Fruit fly (Drosophila melanogaster): ENCODE data around the gene hdm.
A peak's percentile ranks its signal among the peaks of the same experiment; 100 is the strongest.

Gene hdm

dm6 chrX:7937588-7938481 is 17.9 kb upstream of the hdm start (continued):
- TF ChIP-seq CG13894 (tag; optimal IDR thresholded peaks at IDR 0.05): no peak
- TF ChIP-seq CG4707 (GFP tag; optimal IDR thresholded peaks at IDR 0.05): peak; percentile 98
- peak; percentile 95 for TF ChIP-seq cg (GFP tag; optimal IDR thresholded peaks at IDR 0.05)
- peak; percentile 80 for TF ChIP-seq CG1792 (GFP tag; optimal IDR thresholded peaks at IDR 0.05)
- peak; percentile 50 for TF ChIP-seq Rfx (GFP tag; IDR thresholded peaks at IDR 0.05)
- TF ChIP-seq CG30020 (tag; optimal IDR thresholded peaks at IDR 0.05): peak; percentile 38
- TF ChIP-seq Side (GFP tag; optimal IDR thresholded peaks at IDR 0.05): peak; percentile 82
- TF ChIP-seq Dbx (GFP tag; IDR thresholded peaks at IDR 0.05): no peak
- peak; percentile 2 for TF ChIP-seq CrebB (tag; optimal IDR thresholded peaks at IDR 0.05)
- peak; percentile 58 to 79 for TF ChIP-seq crp (GFP tag; optimal IDR thresholded peaks at IDR 0.05)
- TF ChIP-seq CG6272 (GFP tag; IDR thresholded peaks at IDR 0.05): peak; percentile 47; the same call in 1 of the 2 replicates
- peak; percentile 21 to 49 for TF ChIP-seq insv (GFP tag; optimal IDR thresholded peaks at IDR 0.05)
- no peak for TF ChIP-seq pita (GFP tag; optimal IDR thresholded peaks at IDR 0.05)
- peak; percentile 86 for TF ChIP-seq croc (GFP tag; conservative IDR thresholded peaks at IDR 0.05)
- peak; percentile 79 for TF ChIP-seq CG12659 (GFP tag; optimal IDR thresholded peaks at IDR 0.05)
- TF ChIP-seq CG34422 (GFP tag; IDR thresholded peaks at IDR 0.05): peak; percentile 58; the same call in 2 of the 3 replicates
- TF ChIP-seq Sry-β (GFP tag; optimal IDR thresholded peaks at IDR 0.05): peak; percentile 47
- peak; percentile 53 for TF ChIP-seq CG3065 (GFP tag; optimal IDR thresholded peaks at IDR 0.05)
- TF ChIP-seq corto (GFP tag; optimal IDR thresholded peaks at IDR 0.05): no peak
- TF ChIP-seq CG32532 (GFP tag; IDR thresholded peaks at IDR 0.05): 0 out of 2 replicates have a peak, but pooled peaks have one; percentile 52
- peak; percentile 83 for TF ChIP-seq CG17829 (tag; optimal IDR thresholded peaks at IDR 0.05)
- peak; percentile 60 for TF ChIP-seq CG17802 (tag; optimal IDR thresholded peaks at IDR 0.05)
- no peak for TF ChIP-seq al (GFP tag; IDR thresholded peaks at IDR 0.05)
- TF ChIP-seq CG1832 (GFP tag; optimal IDR thresholded peaks at IDR 0.05): peak; percentile 55
- TF ChIP-seq CG32772 (GFP tag; IDR thresholded peaks at IDR 0.05): peak; percentile 76
- peak; percentile 82 for TF ChIP-seq Drgx (GFP tag; IDR thresholded peaks at IDR 0.05)
- TF ChIP-seq br (optimal IDR thresholded peaks at IDR 0.05): no peak
- TF ChIP-seq Hr39 (optimal IDR thresholded peaks at IDR 0.05): no peak
- TF ChIP-seq Hand (GFP tag; optimal IDR thresholded peaks at IDR 0.05): peak; percentile 13
- peak; percentile 40 for TF ChIP-seq TFAM (GFP tag; optimal IDR thresholded peaks at IDR 0.05)
- TF ChIP-seq CG10321 (GFP tag; IDR thresholded peaks at IDR 0.05): peak; percentile 9; the same call in 1 of the 2 replicates
- TF ChIP-seq CG11398 (GFP tag; optimal IDR thresholded peaks at IDR 0.05): peak; percentile 76
- no peak; the same call in 1 of the 2 replicates for TF ChIP-seq E2f2 (GFP tag; IDR thresholded peaks at IDR 0.05)
- TF ChIP-seq bab2 (GFP tag; optimal IDR thresholded peaks at IDR 0.05): peak; percentile 79
- TF ChIP-seq mld (GFP tag; IDR thresholded peaks at IDR 0.05; ENCODE audit: partially characterized antibody): no peak
- TF ChIP-seq ham (GFP tag; IDR thresholded peaks at IDR 0.05): no peak
- TF ChIP-seq CG12299 (tag; optimal IDR thresholded peaks at IDR 0.05): peak; percentile 35
- peak; percentile 23 for TF ChIP-seq Dek (tag; optimal IDR thresholded peaks at IDR 0.05)
- peak; percentile 89 for TF ChIP-seq Camta (GFP tag; optimal IDR thresholded peaks at IDR 0.05)
- TF ChIP-seq Med (GFP tag): peak; percentile 92
- peak; percentile 41 for TF ChIP-seq CG6683 (GFP tag; optimal IDR thresholded peaks at IDR 0.05)
- peak; percentile 35 for TF ChIP-seq CG10565 (GFP tag; optimal IDR thresholded peaks at IDR 0.05)
- TF ChIP-seq CG17612 (GFP tag; IDR thresholded peaks at IDR 0.05): no peak
- TF ChIP-seq Awh (GFP tag; IDR thresholded peaks at IDR 0.05): peak; percentile 70; the same call in 1 of the 2 replicates
- no peak for TF ChIP-seq CG12769 (tag; optimal IDR thresholded peaks at IDR 0.05)
- TF ChIP-seq aop (GFP tag; IDR thresholded peaks at IDR 0.05): no peak
- TF ChIP-seq CG10979 (tag; optimal IDR thresholded peaks at IDR 0.05): peak; percentile 90
- peak; percentile 58; the same call in 1 of the 2 replicates for TF ChIP-seq CG7372 (GFP tag; IDR thresholded peaks at IDR 0.05)
- TF ChIP-seq MBD-R2 (GFP tag; IDR thresholded peaks at IDR 0.05): no peak
